Worm (Caenorhabditis elegans): ENCODE measurements around the gene R102.11.

R102.11 gene

ce11 chrIV:10734527-10735436, 35.2 kb upstream of the R102.11 start, which contains the start of the genes orc-5 and cyb-1:
TSS of gene orc-5 (minus strand) at chrIV:10734588.
TSS of gene cyb-1 (plus strand) at chrIV:10735216.
- peak; percentile 87 for TF ChIP-seq mes-2 (tag; optimal IDR thresholded peaks at IDR 0.05; ENCODE audit: poor library complexity, severe bottlenecking)
- TF ChIP-seq Y5F2A.4 (GFP tag; optimal IDR thresholded peaks at IDR 0.05): no peak
- peak; percentile 72 for TF ChIP-seq hlh-30 (tag; optimal IDR thresholded peaks at IDR 0.05; ENCODE audit: insufficient read depth)
- TF ChIP-seq lin-15B (tag; optimal IDR thresholded peaks at IDR 0.05): peak; percentile 39
- no peak for TF ChIP-seq snpc-1.2 (GFP tag; IDR thresholded peaks at IDR 0.05)
- TF ChIP-seq lsy-2 (tag; optimal IDR thresholded peaks at IDR 0.05): peak in 1 of 2 experiments; percentile 85
- TF ChIP-seq aha-1 (tag): peak; percentile 94
- TF ChIP-seq R02D3.7 (tag; optimal IDR thresholded peaks at IDR 0.05): no peak
- TF ChIP-seq fos-1 (tag; optimal IDR thresholded peaks at IDR 0.05): no peak
- TF ChIP-seq mxl-2 (GFP tag; conservative IDR thresholded peaks at IDR 0.05): no peak
- TF ChIP-seq hmg-1.1 (GFP tag; IDR thresholded peaks at IDR 0.05): peak; percentile 51
- peak; percentile 96 for TF ChIP-seq dpl-1 (GFP tag; optimal IDR thresholded peaks at IDR 0.05)
- TF ChIP-seq dmd-6 (GFP tag; IDR thresholded peaks at IDR 0.05): peak; percentile 22; the same call in 1 of the 2 replicates
- TF ChIP-seq zfp-3 (GFP tag; conservative IDR thresholded peaks at IDR 0.05): no peak
- TF ChIP-seq T20F7.1 (GFP tag; optimal IDR thresholded peaks at IDR 0.05): peak; percentile 99
- no peak for TF ChIP-seq unc-39 (tag; optimal IDR thresholded peaks at IDR 0.05)
- no peak for TF ChIP-seq fkh-10 (GFP tag; optimal IDR thresholded peaks at IDR 0.05)
- peak; percentile 91 for TF ChIP-seq Y48G9A.11 (GFP tag; IDR thresholded peaks at IDR 0.05)
- no peak for TF ChIP-seq pha-4 (GFP tag; IDR thresholded peaks at IDR 0.05)
- TF ChIP-seq pha-4 (tag; optimal IDR thresholded peaks at IDR 0.05): no peak
- TF ChIP-seq daf-16 (GFP tag; optimal IDR thresholded peaks at IDR 0.05): no peak
- TF ChIP-seq daf-16 (tag; optimal IDR thresholded peaks at IDR 0.05): peak; percentile 44
- TF ChIP-seq lin-13 (GFP tag; optimal IDR thresholded peaks at IDR 0.05): peak; percentile 21
- no peak for TF ChIP-seq arid-1 (GFP tag; conservative IDR thresholded peaks at IDR 0.05)
- TF ChIP-seq unc-130 (GFP tag; optimal IDR thresholded peaks at IDR 0.05): peak; percentile 0
- TF ChIP-seq spr-3 (GFP tag; optimal IDR thresholded peaks at IDR 0.05): no peak
- peak; percentile 9 for TF ChIP-seq hlh-11 (tag; optimal IDR thresholded peaks at IDR 0.05)
- TF ChIP-seq Y75B8A.6 (GFP tag; IDR thresholded peaks at IDR 0.05): no peak
- no peak for TF ChIP-seq daf-8 (GFP tag; IDR thresholded peaks at IDR 0.05)
- TF ChIP-seq daf-19 (GFP tag; conservative IDR thresholded peaks at IDR 0.05): no peak
- no peak for TF ChIP-seq spr-1 (tag; optimal IDR thresholded peaks at IDR 0.05)
- no peak for TF ChIP-seq ceh-32 (tag; optimal IDR thresholded peaks at IDR 0.05; ENCODE audit: poor library complexity)
- TF ChIP-seq vab-7 (GFP tag; IDR thresholded peaks at IDR 0.05): no peak
- TF ChIP-seq mdl-1 (tag; optimal IDR thresholded peaks at IDR 0.05): peak in 1 of 2 experiments; percentile 8
- no peak for TF ChIP-seq zag-1 (tag; optimal IDR thresholded peaks at IDR 0.05)
- TF ChIP-seq dmd-9 (GFP tag; IDR thresholded peaks at IDR 0.05): no peak
- no peak for TF ChIP-seq T26A8.4 (GFP tag; IDR thresholded peaks at IDR 0.05)
- TF ChIP-seq nhr-6 (tag; optimal IDR thresholded peaks at IDR 0.05): peak; percentile 67
- TF ChIP-seq nhr-11 (tag; optimal IDR thresholded peaks at IDR 0.05): no peak
- peak in 1 of 2 experiments; percentile 92 for TF ChIP-seq unc-62 (GFP tag; optimal IDR thresholded peaks at IDR 0.05 in 1 of 2)
- no peak for TF ChIP-seq unc-62 (tag; optimal IDR thresholded peaks at IDR 0.05)
- TF ChIP-seq F44E2.7 (GFP tag; IDR thresholded peaks at IDR 0.05): no peak
- no peak for TF ChIP-seq egl-27 (tag; optimal IDR thresholded peaks at IDR 0.05)
